Fruit fly (Drosophila melanogaster): ENCODE data around the gene CG1537.

DNA sequence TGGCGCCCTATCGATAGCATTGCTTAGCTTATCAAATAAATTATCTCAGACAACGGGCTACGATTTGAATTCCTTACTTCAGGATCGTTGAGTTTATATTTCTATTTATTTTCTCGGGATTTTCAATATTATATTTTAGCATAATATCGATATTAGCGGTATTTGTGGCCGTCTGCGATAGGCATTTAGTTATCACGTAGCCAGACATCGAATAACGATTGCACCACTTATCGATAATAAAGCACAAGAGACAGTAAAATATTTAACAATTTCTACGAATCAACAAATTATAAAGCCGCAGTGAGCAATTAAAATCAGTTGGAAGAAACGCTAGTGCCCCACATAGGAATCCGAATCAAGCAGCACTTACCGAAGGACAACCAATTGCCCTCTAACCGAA, 27.2 kb upstream of the CG1537 start, which contains the start of gene CG2076:
- TF ChIP-seq CG13204 (GFP tag; optimal IDR thresholded peaks at IDR 0.05) (no peak), CG12605 (GFP tag; IDR thresholded peaks at IDR 0.05) (no peak)
